Worm (Caenorhabditis elegans) whole organism, young adult: ENCODE measurements around the gene fbxb-55.

Experiments
- D2030.7 ChIP-seq: fragments of 200-800 bp; sonication (Bioruptor generic); IDR thresholded peaks from 2 replicates; pipeline ENCODE4 v1.3.6; 2022; ENCODE audit warnings: missing genetic modification reagents, missing genetic modification characterization, missing compliant biosample characterization
- F52B5.7 ChIP-seq: sonication (generic microtip); optimal IDR thresholded peaks from 2 replicates; lab custom pipeline; 2016; ENCODE audit warnings: mild to moderate bottlenecking, missing genetic modification characterization, missing compliant biosample characterization
- F57A8.1 ChIP-seq: fragments of 200-800 bp; sonication (Bioruptor generic); optimal IDR thresholded peaks from 2 replicates; lab custom pipeline; 2018; ENCODE audit warnings: mild to moderate bottlenecking, missing genetic modification characterization, moderate library complexity, missing compliant biosample characterization
- F57C9.4 ChIP-seq: sonication (generic microtip); optimal IDR thresholded peaks from 2 replicates; lab custom pipeline; 2017; ENCODE audit warnings: mild to moderate bottlenecking, missing genetic modification characterization, missing compliant biosample characterization
- T26A5.8 ChIP-seq: sonication (generic microtip); optimal IDR thresholded peaks from 2 replicates; lab custom pipeline; 2016; ENCODE audit warnings: missing genetic modification characterization, missing compliant biosample characterization
- Y53G8AR.9 ChIP-seq: fragments of 200-800 bp; sonication (Bioruptor generic); conservative IDR thresholded peaks from 2 replicates; pipeline ENCODE4 v1.3.6; 2022; ENCODE audit warnings: missing genetic modification reagents, missing genetic modification characterization, missing compliant biosample characterization
- ama-1 ChIP-seq, 3 experiments: fragments of 150-350 bp in 1 of 3; sonication (generic microtip) in 2 of 3; optimal IDR thresholded peaks; 2 replicates each; lab custom pipeline; 2014 to 2018; ENCODE audit warnings: missing biosample characterization in 2 of 3, missing genetic modification characterization in 2 of 3, missing genetic modification reagents in 2 of 3
- athp-1 ChIP-seq: sonication (generic microtip); optimal IDR thresholded peaks from 2 replicates; lab custom pipeline; 2017; ENCODE audit warnings: mild to moderate bottlenecking, missing genetic modification characterization, missing compliant biosample characterization
- ccch-3 ChIP-seq: fragments of 200-800 bp; sonication (Bioruptor generic); optimal IDR thresholded peaks from 2 replicates; lab custom pipeline; 2018; ENCODE audit warnings: mild to moderate bottlenecking, missing genetic modification characterization, missing compliant biosample characterization
- cebp-2 ChIP-seq: fragments of 200-800 bp; sonication (Bioruptor generic); IDR thresholded peaks from 2 replicates; pipeline ENCODE4 v1.3.6; 2022; ENCODE audit warnings: missing genetic modification characterization, missing compliant biosample characterization
- ceh-100 ChIP-seq: fragments of 200-800 bp; sonication (Bioruptor generic); IDR thresholded peaks from 2 replicates; pipeline ENCODE4 v1.3.6; 2022; ENCODE audit warnings: missing genetic modification reagents, missing genetic modification characterization, missing compliant biosample characterization
- ceh-40 ChIP-seq: fragments of 200-800 bp; sonication (Bioruptor generic); IDR thresholded peaks from 2 replicates; pipeline ENCODE4 v1.3.6; 2022; ENCODE audit warnings: missing genetic modification characterization, missing compliant biosample characterization
- ceh-91 ChIP-seq: fragments of 200-800 bp; sonication (Bioruptor generic); IDR thresholded peaks from 2 replicates; pipeline ENCODE4 v1.3.6; 2022; ENCODE audit warnings: missing genetic modification reagents, missing genetic modification characterization, missing compliant biosample characterization
- die-1 ChIP-seq: sonication (generic microtip); optimal IDR thresholded peaks from 2 replicates; lab custom pipeline; 2016; ENCODE audit warnings: missing genotype, mild to moderate bottlenecking, missing genetic modification characterization, missing compliant biosample characterization
- egl-18 ChIP-seq: fragments of 200-800 bp; sonication (Bioruptor generic); IDR thresholded peaks from 2 replicates; pipeline ENCODE4 v1.3.6; 2022; ENCODE audit warnings: missing genetic modification reagents, missing genetic modification characterization, missing compliant biosample characterization
- egrh-3 ChIP-seq: fragments of 200-800 bp; sonication (Bioruptor generic); IDR thresholded peaks from 2 replicates; pipeline ENCODE4 v1.3.6; 2022; ENCODE audit warnings: missing genetic modification reagents, missing genetic modification characterization, missing compliant biosample characterization
- gei-17 ChIP-seq: fragments of 200-800 bp; sonication (Bioruptor generic); optimal IDR thresholded peaks from 2 replicates; lab custom pipeline; 2018; ENCODE audit warnings: mild to moderate bottlenecking, missing genetic modification characterization, missing compliant biosample characterization
- lin-54 ChIP-seq: fragments of 200-800 bp; sonication (Bioruptor generic); optimal IDR thresholded peaks from 2 replicates; lab custom pipeline; 2018; ENCODE audit warnings: mild to moderate bottlenecking, missing genetic modification characterization, missing compliant biosample characterization
- lir-1 ChIP-seq: fragments of 200-800 bp; sonication (Bioruptor generic); conservative IDR thresholded peaks from 2 replicates; pipeline ENCODE4 v1.3.6; 2022; ENCODE audit warnings: missing genetic modification reagents, missing genetic modification characterization, missing compliant biosample characterization
- mcd-1 ChIP-seq: fragments of 200-800 bp; sonication (Bioruptor generic); IDR thresholded peaks from 2 replicates; pipeline ENCODE4 v1.3.6; 2022; ENCODE audit warnings: missing genetic modification reagents, missing genetic modification characterization, missing compliant biosample characterization
- mes-4 ChIP-seq: sonication (generic microtip); optimal IDR thresholded peaks from 2 replicates; lab custom pipeline; 2016; ENCODE audit warnings: missing genotype, missing genetic modification characterization, missing compliant biosample characterization
- nhr-27 ChIP-seq: fragments of 200-800 bp; sonication (Bioruptor generic); optimal IDR thresholded peaks from 2 replicates; lab custom pipeline; 2018; ENCODE audit warnings: mild to moderate bottlenecking, missing genetic modification characterization, moderate library complexity, missing compliant biosample characterization
- rpc-1 ChIP-seq, 2 experiments: fragments of 150-350 bp in 1 of 2; sonication (generic microtip) in 1 of 2; optimal IDR thresholded peaks; 2 replicates each; lab custom pipeline; 2014 to 2018; ENCODE audit warnings: missing biosample characterization in 1 of 2, missing genetic modification characterization in 1 of 2, missing genetic modification reagents in 1 of 2, missing genotype in 1 of 2
- sdz-38 ChIP-seq: sonication (generic microtip); optimal IDR thresholded peaks from 2 replicates; lab custom pipeline; 2016; ENCODE audit warnings: missing genotype, missing genetic modification characterization, missing compliant biosample characterization
- sptf-2 ChIP-seq: fragments of 200-800 bp; sonication (Bioruptor generic); optimal IDR thresholded peaks from 2 replicates; lab custom pipeline; 2018; ENCODE audit warnings: mild to moderate bottlenecking, missing genetic modification characterization, missing compliant biosample characterization
- tbx-9 ChIP-seq: sonication (generic microtip); optimal IDR thresholded peaks from 2 replicates; lab custom pipeline; 2016; ENCODE audit warnings: borderline replicate concordance, missing genetic modification characterization, inconsistent platforms, missing compliant biosample characterization
- unc-130 ChIP-seq: sonication (generic microtip); optimal IDR thresholded peaks from 2 replicates; lab custom pipeline; 2016; ENCODE audit warnings: missing genetic modification reagents, missing genetic modification characterization, missing compliant biosample characterization
- zfh-2 ChIP-seq: fragments of 200-800 bp; sonication (Bioruptor generic); conservative IDR thresholded peaks from 2 replicates; pipeline ENCODE4 v1.3.6; 2022; ENCODE audit warnings: missing genetic modification reagents, missing genetic modification characterization, missing compliant biosample characterization
- ztf-18 ChIP-seq: sonication (generic microtip); optimal IDR thresholded peaks from 2 replicates; lab custom pipeline; 2016; ENCODE audit warnings: missing genotype, mild to moderate bottlenecking, missing genetic modification characterization, missing compliant biosample characterization
- ztf-25 ChIP-seq: fragments of 200-800 bp; sonication (Bioruptor generic); IDR thresholded peaks from 2 replicates; pipeline ENCODE4 v1.3.6; 2022; ENCODE audit warnings: missing genetic modification reagents, missing genetic modification characterization, missing compliant biosample characterization
- ztf-26 ChIP-seq: sonication (generic microtip); optimal IDR thresholded peaks from 2 replicates; lab custom pipeline; 2017; ENCODE audit warnings: missing genetic modification characterization, missing compliant biosample characterization
- ztf-3 ChIP-seq: fragments of 200-800 bp; sonication (Bioruptor generic); optimal IDR thresholded peaks from 2 replicates; lab custom pipeline; 2018; ENCODE audit warnings: mild to moderate bottlenecking, missing genetic modification characterization, missing compliant biosample characterization

The fbxb-55 gene

DNA sequence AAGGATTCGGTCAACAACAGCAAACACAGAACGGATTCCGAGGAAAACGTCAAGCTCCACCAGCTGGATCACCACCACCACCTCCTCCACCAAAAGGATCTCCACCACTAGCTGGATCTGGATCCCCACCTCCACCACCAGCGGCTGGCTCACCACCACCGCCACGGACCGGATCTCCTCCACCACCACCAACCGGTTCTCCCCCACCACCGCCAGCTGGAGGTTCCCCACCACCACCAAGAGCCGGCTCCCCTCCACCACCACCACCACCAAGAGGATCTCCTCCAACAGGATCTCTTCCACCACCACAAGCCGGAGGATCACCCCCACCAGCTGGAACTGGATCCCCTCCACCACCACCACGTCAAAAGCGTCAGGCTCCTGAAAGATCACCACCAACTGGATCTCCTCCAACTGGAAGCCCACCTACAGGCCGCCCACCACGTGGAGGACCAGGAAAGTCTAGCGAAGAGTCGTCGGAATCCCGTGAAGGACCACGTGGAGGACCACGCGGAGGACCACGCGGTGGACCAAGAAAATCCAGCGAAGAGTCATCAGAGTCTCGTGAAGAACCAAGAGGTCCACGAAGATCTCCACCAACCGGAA, 8.2 kb downstream of the fbxb-55 start:
- no peak for TF ChIP-seq ztf-3 (GFP tag; lab: Kevin White, UChicago)
- TF ChIP-seq lir-1 (GFP tag; lab: Robert Waterston, UW): no peak
- peak; percentile 9; the same call in 1 of the 2 replicates for TF ChIP-seq ceh-91 (GFP tag; lab: Robert Waterston, UW)
- peak; percentile 9 for TF ChIP-seq F57A8.1 (GFP tag; lab: Kevin White, UChicago)
- peak; percentile 96 for TF ChIP-seq egrh-3 (GFP tag; lab: Robert Waterston, UW)
- TF ChIP-seq sptf-2 (GFP tag; lab: Kevin White, UChicago): peak; percentile 38
- no peak for TF ChIP-seq Y53G8AR.9 (GFP tag; lab: Robert Waterston, UW)
- peak; percentile 71 for TF ChIP-seq zfh-2 (GFP tag; lab: Robert Waterston, UW)
- TF ChIP-seq, all 124 proteins: peak for 5

ce11 chrIV:4078901-4079300, 10.3 kb downstream of the fbxb-55 start, which contains the start of gene C35B1.8:
Gene C35B1.8 (minus strand): TSS chrIV:4079001.
- TF ChIP-seq tbx-9 (tag; lab: Kevin White, UChicago): no peak
- TF ChIP-seq ztf-25 (GFP tag; lab: Robert Waterston, UW): no peak
- TF ChIP-seq T26A5.8 (tag; lab: Kevin White, UChicago): no peak
- no peak for TF ChIP-seq D2030.7 (GFP tag; lab: Robert Waterston, UW)
- no peak for TF ChIP-seq sptf-2 (GFP tag; lab: Kevin White, UChicago)

DNA sequence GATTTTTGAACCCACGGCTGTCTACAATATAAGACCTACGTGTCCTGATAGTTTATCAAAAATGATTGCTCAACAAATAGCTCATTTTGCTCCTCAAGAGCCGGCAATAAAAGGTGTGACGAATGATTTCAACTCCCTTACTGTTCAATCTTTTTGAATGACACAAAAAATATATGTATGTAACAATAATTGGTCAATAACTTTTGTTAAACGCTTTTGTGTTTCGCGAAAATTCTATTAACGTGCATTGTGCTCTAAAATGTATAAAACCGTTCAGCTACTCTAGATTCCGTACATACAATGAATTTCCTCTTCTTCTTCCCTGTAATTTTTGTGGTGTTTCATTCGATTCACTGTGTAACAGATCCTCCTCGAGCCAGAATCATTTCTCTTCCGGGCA, 10.9 kb downstream of the fbxb-55 start, which contains the start of gene C35B1.4:
C35B1.4 (plus strand) TSS at position 301 of the 400 bp plus-strand sequence.
- TF ChIP-seq die-1 (tag; lab: Kevin White, UChicago) (no peak), ccch-3 (GFP tag; lab: Kevin White, UChicago) (no peak)

DNA sequence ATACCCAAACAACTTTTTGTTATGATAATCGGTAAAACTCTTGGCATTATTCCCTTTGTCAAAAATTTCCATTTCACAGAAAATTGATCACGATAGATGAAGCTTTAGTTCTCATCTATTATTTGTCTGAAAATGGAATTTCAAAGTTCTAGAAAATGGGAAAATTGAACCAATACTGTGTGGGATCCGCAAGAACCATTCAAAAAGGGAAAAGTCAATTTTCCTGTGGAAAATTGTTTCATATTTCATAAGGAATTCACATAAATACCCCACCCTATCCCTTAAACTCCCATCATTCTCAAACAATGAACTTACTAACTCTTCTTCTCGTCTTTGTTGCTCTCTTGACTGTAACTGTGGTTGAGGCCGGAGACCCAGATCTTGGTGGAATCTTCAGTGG, 12.3 kb downstream of the fbxb-55 start, which contains the start of the genes C35B1.9 and C35B1.3:
C35B1.9 (minus strand) TSS at position 101 of the 400 bp plus-strand sequence.
C35B1.3 (plus strand) TSS at position 306 of the 400 bp plus-strand sequence.
- TF ChIP-seq ama-1 (optimal IDR thresholded peaks at IDR 0.05; lab: Kevin White, UChicago) (no peak), ama-1 (GFP tag; optimal IDR thresholded peaks at IDR 0.05; lab: Kevin White, UChicago) (no peak), ztf-26 (tag; lab: Kevin White, UChicago) (no peak), die-1 (tag; lab: Kevin White, UChicago) (no peak), sdz-38 (tag; lab: Kevin White, UChicago) (no peak), zfh-2 (GFP tag; lab: Robert Waterston, UW) (no peak), mcd-1 (GFP tag; lab: Robert Waterston, UW) (no peak), ceh-100 (GFP tag; lab: Robert Waterston, UW) (no peak), nhr-27 (tag; lab: Kevin White, UChicago) (no peak), ceh-40 (GFP tag; lab: Robert Waterston, UW) (no peak), gei-17 (GFP tag; lab: Kevin White, UChicago) (no peak), cebp-2 (GFP tag; lab: Robert Waterston, UW) (no peak), lin-54 (no peak), unc-130 (GFP tag; lab: Kevin White, UChicago) (no peak), mes-4 (no peak), F57C9.4 (tag; lab: Kevin White, UChicago) (no peak), athp-1 (tag; lab: Kevin White, UChicago) (no peak), F52B5.7 (tag; lab: Kevin White, UChicago) (no peak), egl-18 (GFP tag; lab: Robert Waterston, UW) (no peak)

DNA sequence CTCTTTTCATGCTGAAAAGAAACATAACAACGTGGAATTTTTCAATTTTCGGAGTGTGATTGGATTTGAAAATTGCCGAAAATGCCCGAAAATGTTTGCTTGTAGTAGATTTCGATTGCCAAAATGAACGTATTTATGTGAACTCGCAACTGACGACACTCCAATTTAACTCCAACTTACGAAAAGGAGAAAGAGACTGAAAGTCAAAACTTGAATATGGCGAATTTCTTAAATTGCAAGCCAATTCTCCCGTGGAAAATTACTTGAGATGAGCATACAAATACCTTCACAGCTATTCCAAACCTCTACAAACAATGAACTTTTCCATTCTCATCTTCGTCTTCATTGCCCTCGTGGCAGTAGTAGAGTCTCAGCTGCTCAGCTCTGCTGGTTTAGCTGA, 14.0 kb downstream of the fbxb-55 start:
- TF ChIP-seq ztf-18 (tag; lab: Kevin White, UChicago) (no peak), lin-54 (no peak), rpc-1 (optimal IDR thresholded peaks at IDR 0.05; lab: Kevin White, UChicago) (no peak), rpc-1 (tag; optimal IDR thresholded peaks at IDR 0.05; lab: Kevin White, UChicago) (no peak), egl-18 (GFP tag; lab: Robert Waterston, UW) (no peak)
- TF ChIP-seq, all 124 proteins: peak for 0
